Worm (Caenorhabditis elegans) whole organism, mixed stage, embryonic: ENCODE data around the gene dod-23.

Source experiments
- blmp-1 ChIP-seq: fragments of 150-350 bp; optimal IDR thresholded peaks from 2 replicates; lab custom pipeline; 2014; ENCODE audit warnings: missing biosample characterization, missing genetic modification characterization
- ceh-43 ChIP-seq: fragments of 200-800 bp; sonication (Bioruptor generic); optimal IDR thresholded peaks from 2 replicates; lab custom pipeline; 2018; ENCODE audit warnings: mild to moderate bottlenecking, missing genetic modification characterization, moderate library complexity, missing compliant biosample characterization
- lsy-2 ChIP-seq: fragments of 150-350 bp; optimal IDR thresholded peaks from 2 replicates; lab custom pipeline; 2014; ENCODE audit warnings: missing biosample characterization, missing genetic modification characterization
- nhr-237 ChIP-seq: fragments of 150-350 bp; optimal IDR thresholded peaks from 2 replicates; lab custom pipeline; 2014; ENCODE audit warnings: missing biosample characterization, missing genetic modification characterization
- sem-2 ChIP-seq: fragments of 200-800 bp; sonication (Bioruptor generic); optimal IDR thresholded peaks from 2 replicates; lab custom pipeline; 2018; ENCODE audit warnings: mild to moderate bottlenecking, missing genetic modification characterization, missing compliant biosample characterization
- snpc-4 ChIP-seq: fragments of 150-350 bp; optimal IDR thresholded peaks from 2 replicates; lab custom pipeline; 2014; ENCODE audit warnings: missing biosample characterization, missing genetic modification characterization
- ztf-11 ChIP-seq: fragments of 150-350 bp; optimal IDR thresholded peaks from 2 replicates; lab custom pipeline; 2014; ENCODE audit warnings: missing biosample characterization, missing genetic modification characterization

ce11 chrII:8407491-8407890 lies 8.5 kb upstream of the dod-23 start, which contains the start of gene sra-13:
- TF ChIP-seq nhr-237 (tag; lab: Kevin White, UChicago): no peak
- TF ChIP-seq lsy-2 (tag; lab: Kevin White, UChicago): no peak
- no peak for TF ChIP-seq ztf-11
- TF ChIP-seq sem-2 (GFP tag; lab: Kevin White, UChicago): no peak
- no peak for TF ChIP-seq ceh-43 (GFP tag; lab: Kevin White, UChicago)
- TF ChIP-seq blmp-1: no peak
- TF ChIP-seq snpc-4 (tag; lab: Kevin White, UChicago): no peak
